Fruit fly (Drosophila melanogaster) Kc167 (cell line): ENCODE measurements around the gene CG15130.

ENCODE experiments used
- Myc ChIP-seq: fragments of >200 bp; optimal IDR thresholded peaks from 2 replicates; lab custom pipeline; 2017; ENCODE audit warnings: missing external identifiers
- h ChIP-seq: fragments of >200 bp; optimal IDR thresholded peaks from 3 replicates; lab custom pipeline; 2018; ENCODE audit warnings: missing external identifiers
- insv ChIP-seq: fragments of >200 bp; optimal IDR thresholded peaks from 3 replicates; lab custom pipeline; 2018; ENCODE audit warnings: missing external identifiers
- psq ChIP-seq: fragments of >200 bp; optimal IDR thresholded peaks from 2 replicates; lab custom pipeline; 2017; ENCODE audit warnings: missing external identifiers
- ttk ChIP-seq: sonication (Bioruptor generic); optimal IDR thresholded peaks from 2 replicates; lab custom pipeline; 2017; ENCODE audit warnings: missing external identifiers

- TF ChIP-seq h (lab: Kevin White, UChicago), result no peak
- no peak for TF ChIP-seq psq (lab: Kevin White, UChicago)
- TF ChIP-seq ttk, result no peak
- TF ChIP-seq insv, result no peak
- no peak for TF ChIP-seq Myc (lab: Kevin White, UChicago)
Measured at dm6 chr2L:20382141-20382815, 42.2 kb downstream of the CG15130 start, which contains the start of gene CG16798.
